Worm (Caenorhabditis elegans) whole organism, young adult: ENCODE measurements around the gene T28A11.25.

Experiments used
- B0019.2 ChIP-seq: fragments of 200-800 bp; sonication (Bioruptor generic); conservative IDR thresholded peaks from 2 replicates; pipeline ENCODE4 v1.3.6; 2022; ENCODE audit warnings: missing genetic modification reagents, missing genetic modification characterization, missing compliant biosample characterization
- B0336.3 ChIP-seq: fragments of 200-800 bp; sonication (Bioruptor generic); IDR thresholded peaks from 2 replicates; pipeline ENCODE4 v1.3.6; 2022; ENCODE audit warnings: missing genetic modification characterization, missing compliant biosample characterization
- C06A6.2 ChIP-seq: fragments of 200-800 bp; sonication (Bioruptor generic); conservative IDR thresholded peaks from 2 replicates; pipeline ENCODE4 v1.3.6; 2022; ENCODE audit warnings: missing genetic modification characterization, missing compliant biosample characterization
- F39B2.1 ChIP-seq: fragments of 200-800 bp; sonication (Bioruptor generic); IDR thresholded peaks from 2 replicates; pipeline ENCODE4 v1.3.6; 2022; ENCODE audit warnings: missing genetic modification reagents, missing genetic modification characterization, missing compliant biosample characterization
- F57A8.1 ChIP-seq: fragments of 200-800 bp; sonication (Bioruptor generic); optimal IDR thresholded peaks from 2 replicates; lab custom pipeline; 2018; ENCODE audit warnings: mild to moderate bottlenecking, missing genetic modification characterization, moderate library complexity, missing compliant biosample characterization
- T26A5.8 ChIP-seq: sonication (generic microtip); optimal IDR thresholded peaks from 2 replicates; lab custom pipeline; 2016; ENCODE audit warnings: missing genetic modification characterization, missing compliant biosample characterization
- Y53G8AR.9 ChIP-seq: fragments of 200-800 bp; sonication (Bioruptor generic); conservative IDR thresholded peaks from 2 replicates; pipeline ENCODE4 v1.3.6; 2022; ENCODE audit warnings: missing genetic modification reagents, missing genetic modification characterization, missing compliant biosample characterization
- Y56A3A.18 ChIP-seq: fragments of 200-800 bp; sonication (Bioruptor generic); IDR thresholded peaks from 2 replicates; pipeline ENCODE4 v1.3.6; 2022; ENCODE audit warnings: missing genetic modification reagents, missing genetic modification characterization, missing compliant biosample characterization
- Y67H2A.10 ChIP-seq: fragments of 200-800 bp; sonication (Bioruptor generic); conservative IDR thresholded peaks from 2 replicates; pipeline ENCODE4 v1.3.6; 2022; ENCODE audit warnings: missing genetic modification reagents, missing genetic modification characterization, missing compliant biosample characterization
- aptf-2 ChIP-seq: fragments of 200-800 bp; sonication (Bioruptor generic); conservative IDR thresholded peaks from 2 replicates; pipeline ENCODE4 v1.3.6; 2022; ENCODE audit warnings: missing genetic modification reagents, missing genetic modification characterization, missing compliant biosample characterization
- atf-7 ChIP-seq: sonication (generic microtip); optimal IDR thresholded peaks from 2 replicates; lab custom pipeline; 2017; ENCODE audit warnings: mild to moderate bottlenecking, missing genetic modification characterization, missing compliant biosample characterization
- attf-5 ChIP-seq: fragments of 200-800 bp; sonication (Bioruptor generic); optimal IDR thresholded peaks from 2 replicates; lab custom pipeline; 2018; ENCODE audit warnings: mild to moderate bottlenecking, missing genetic modification characterization, missing compliant biosample characterization
- ceh-100 ChIP-seq: fragments of 200-800 bp; sonication (Bioruptor generic); IDR thresholded peaks from 2 replicates; pipeline ENCODE4 v1.3.6; 2022; ENCODE audit warnings: missing genetic modification reagents, missing genetic modification characterization, missing compliant biosample characterization
- ceh-27 ChIP-seq: fragments of 200-800 bp; sonication (Bioruptor generic); optimal IDR thresholded peaks from 2 replicates; lab custom pipeline; 2018; ENCODE audit warnings: mild to moderate bottlenecking, missing genetic modification characterization, moderate library complexity, missing compliant biosample characterization
- ceh-79 ChIP-seq: sonication (generic microtip); optimal IDR thresholded peaks from 2 replicates; lab custom pipeline; 2017; ENCODE audit warnings: mild to moderate bottlenecking, missing genetic modification characterization, missing compliant biosample characterization
- dpff-1 ChIP-seq: sonication (generic microtip); optimal IDR thresholded peaks from 2 replicates; lab custom pipeline; 2017; ENCODE audit warnings: mild to moderate bottlenecking, missing genetic modification characterization, missing compliant biosample characterization
- efl-1 ChIP-seq: fragments of 150-350 bp; optimal IDR thresholded peaks from 2 replicates; lab custom pipeline; 2014; ENCODE audit warnings: missing biosample characterization, missing genetic modification reagents, missing genetic modification characterization
- egl-44 ChIP-seq: fragments of 200-800 bp; sonication (Bioruptor generic); IDR thresholded peaks from 2 replicates; pipeline ENCODE4 v1.3.6; 2022; ENCODE audit warnings: missing genetic modification reagents, missing genetic modification characterization, missing compliant biosample characterization
- egrh-3 ChIP-seq: fragments of 200-800 bp; sonication (Bioruptor generic); IDR thresholded peaks from 2 replicates; pipeline ENCODE4 v1.3.6; 2022; ENCODE audit warnings: missing genetic modification reagents, missing genetic modification characterization, missing compliant biosample characterization
- let-526 ChIP-seq: fragments of 200-800 bp; sonication (Bioruptor generic); IDR thresholded peaks from 2 replicates; pipeline ENCODE4 v1.3.6; 2022; ENCODE audit warnings: missing genetic modification reagents, missing genetic modification characterization, missing compliant biosample characterization
- lin-40 ChIP-seq: sonication (generic microtip); optimal IDR thresholded peaks from 2 replicates; lab custom pipeline; 2016; ENCODE audit warnings: missing genetic modification characterization, mild to moderate bottlenecking, missing compliant biosample characterization, missing genotype, missing genetic modification reagents
- madf-8 ChIP-seq: fragments of 200-800 bp; sonication (Bioruptor generic); conservative IDR thresholded peaks from 2 replicates; pipeline ENCODE4 v1.3.6; 2022; ENCODE audit warnings: missing genetic modification reagents, missing genetic modification characterization, missing compliant biosample characterization
- mel-28 ChIP-seq: sonication (generic microtip); optimal IDR thresholded peaks from 2 replicates; lab custom pipeline; 2016; ENCODE audit warnings: borderline replicate concordance, mild to moderate bottlenecking, missing genetic modification characterization, missing compliant biosample characterization
- nfya-1 ChIP-seq: sonication (generic microtip); optimal IDR thresholded peaks from 2 replicates; lab custom pipeline; 2017; ENCODE audit warnings: antibody characterized with exemption, missing compliant biosample characterization, missing genetic modification characterization, borderline replicate concordance; ENCODE audit not compliant: insufficient read depth
- nfya-2 ChIP-seq: fragments of 200-800 bp; sonication (Bioruptor generic); IDR thresholded peaks from 2 replicates; pipeline ENCODE4 v1.3.6; 2022; ENCODE audit warnings: missing genetic modification reagents, missing genetic modification characterization, missing compliant biosample characterization
- nhr-179 ChIP-seq: sonication (generic microtip); optimal IDR thresholded peaks from 2 replicates; lab custom pipeline; 2016; ENCODE audit warnings: mild to moderate bottlenecking, missing genetic modification characterization, missing compliant biosample characterization
- pha-4 ChIP-seq: fragments of 150-350 bp; sonication (generic microtip); optimal IDR thresholded peaks from 2 replicates; lab custom pipeline; 2014; ENCODE audit warnings: missing biosample characterization, missing genetic modification reagents, missing genetic modification characterization
- rcor-1 ChIP-seq: fragments of 200-800 bp; sonication (Bioruptor generic); IDR thresholded peaks from 2 replicates; pipeline ENCODE4 v1.3.6; 2022; ENCODE audit warnings: missing genetic modification reagents, missing genetic modification characterization, missing compliant biosample characterization
- rpc-1 ChIP-seq, 2 experiments: fragments of 150-350 bp in 1 of 2; sonication (generic microtip) in 1 of 2; optimal IDR thresholded peaks; 2 replicates each; lab custom pipeline; 2014 to 2018; ENCODE audit warnings: missing biosample characterization in 1 of 2, missing genetic modification characterization in 1 of 2, missing genetic modification reagents in 1 of 2, missing genotype in 1 of 2
- sea-2 ChIP-seq: fragments of 200-800 bp; sonication (Bioruptor generic); IDR thresholded peaks from 2 replicates; pipeline ENCODE4 v1.3.6; 2022; ENCODE audit warnings: missing genetic modification characterization, missing compliant biosample characterization
- tbp1 ChIP-seq: fragments of 200-800 bp; sonication (Bioruptor generic); optimal IDR thresholded peaks from 2 replicates; lab custom pipeline; 2018; ENCODE audit warnings: mild to moderate bottlenecking, missing genetic modification characterization, missing compliant biosample characterization
- tlf-1 ChIP-seq: fragments of 200-800 bp; sonication (Bioruptor generic); optimal IDR thresholded peaks from 2 replicates; lab custom pipeline; 2018; ENCODE audit warnings: mild to moderate bottlenecking, missing genetic modification characterization, missing compliant biosample characterization
- xnd-1 ChIP-seq: sonication (generic microtip); optimal IDR thresholded peaks from 2 replicates; lab custom pipeline; 2016; ENCODE audit warnings: missing genotype, missing genetic modification reagents, missing genetic modification characterization, missing compliant biosample characterization
- ztf-25 ChIP-seq: fragments of 200-800 bp; sonication (Bioruptor generic); IDR thresholded peaks from 2 replicates; pipeline ENCODE4 v1.3.6; 2022; ENCODE audit warnings: missing genetic modification reagents, missing genetic modification characterization, missing compliant biosample characterization
- ztf-26 ChIP-seq: sonication (generic microtip); optimal IDR thresholded peaks from 2 replicates; lab custom pipeline; 2017; ENCODE audit warnings: missing genetic modification characterization, missing compliant biosample characterization
- ztf-28 ChIP-seq: fragments of 200-800 bp; sonication (Bioruptor generic); IDR thresholded peaks from 2 replicates; pipeline ENCODE4 v1.3.6; 2022; ENCODE audit warnings: missing genetic modification reagents, missing genetic modification characterization, missing compliant biosample characterization

The T28A11.25 gene

DNA sequence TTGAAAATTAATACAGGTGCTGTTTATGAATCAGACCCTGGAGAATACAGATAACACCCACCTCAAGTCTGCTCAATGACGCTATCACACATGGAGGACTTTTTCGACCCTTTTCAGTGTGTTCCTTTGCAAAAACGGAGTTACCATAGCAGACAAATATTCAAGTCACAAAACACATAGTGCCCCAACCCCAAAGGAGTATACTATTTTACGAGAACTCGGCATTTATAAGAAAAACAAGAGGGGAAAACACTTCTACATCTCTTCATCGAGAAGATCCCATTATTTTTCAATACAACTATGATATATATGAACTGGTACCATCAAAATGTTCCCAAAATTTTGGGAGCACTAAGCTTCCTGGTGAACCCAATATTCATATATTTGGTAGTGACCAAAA lies 36.9 kb upstream of the T28A11.25 start, which contains the start of gene srj-7:
srj-7 (plus strand) TSS at position 301 of the 400 bp plus-strand sequence.
- TF ChIP-seq ztf-28 (no peak), aptf-2 (GFP tag; lab: Robert Waterston, UW) (no peak), Y56A3A.18 (no peak), C06A6.2 (GFP tag; lab: Robert Waterston, UW) (no peak), nfya-2 (GFP tag; lab: Robert Waterston, UW) (no peak), B0336.3 (GFP tag; lab: Robert Waterston, UW) (no peak)

DNA sequence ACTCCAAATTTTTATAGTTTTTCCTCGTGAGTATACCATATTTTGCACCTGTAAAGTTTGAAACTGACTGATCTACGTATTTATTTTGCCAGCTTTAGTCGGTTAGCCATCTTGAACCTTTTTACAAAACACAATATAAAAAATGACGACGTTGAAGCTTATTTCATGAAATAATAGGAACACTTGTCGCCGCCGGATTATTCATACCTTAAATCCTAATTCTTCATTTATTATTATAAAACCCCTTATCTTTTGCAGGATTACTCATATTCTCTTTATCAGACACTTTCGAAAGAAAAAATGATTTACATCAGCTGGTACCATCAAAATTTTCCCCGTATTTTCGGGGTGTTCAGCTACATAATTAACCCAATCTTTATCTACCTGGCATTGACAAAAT lies 34.1 kb upstream of the T28A11.25 start, which contains the start of gene srj-8:
srj-8 (plus strand) TSS at position 301 of the 400 bp plus-strand sequence.
- TF ChIP-seq ztf-26 (tag; lab: Kevin White, UChicago) (no peak), mel-28 (tag; lab: Kevin White, UChicago) (no peak), Y56A3A.18 (no peak), B0019.2 (GFP tag; lab: Robert Waterston, UW) (no peak), Y67H2A.10 (GFP tag; lab: Robert Waterston, UW) (no peak), rpc-1 (optimal IDR thresholded peaks at IDR 0.05; lab: Kevin White, UChicago) (no peak), rpc-1 (tag; optimal IDR thresholded peaks at IDR 0.05; lab: Kevin White, UChicago) (no peak), F57A8.1 (GFP tag; lab: Kevin White, UChicago) (no peak), T26A5.8 (tag; lab: Kevin White, UChicago) (no peak), ceh-100 (GFP tag; lab: Robert Waterston, UW) (no peak), efl-1 (GFP tag; lab: Kevin White, UChicago) (no peak), rcor-1 (GFP tag; lab: Robert Waterston, UW) (no peak), nfya-1 (no peak), lin-40 (tag; lab: Kevin White, UChicago) (no peak), egrh-3 (GFP tag; lab: Robert Waterston, UW) (no peak), F39B2.1 (GFP tag; lab: Robert Waterston, UW) (no peak)
- TF ChIP-seq, all 124 proteins: peak for 0

DNA sequence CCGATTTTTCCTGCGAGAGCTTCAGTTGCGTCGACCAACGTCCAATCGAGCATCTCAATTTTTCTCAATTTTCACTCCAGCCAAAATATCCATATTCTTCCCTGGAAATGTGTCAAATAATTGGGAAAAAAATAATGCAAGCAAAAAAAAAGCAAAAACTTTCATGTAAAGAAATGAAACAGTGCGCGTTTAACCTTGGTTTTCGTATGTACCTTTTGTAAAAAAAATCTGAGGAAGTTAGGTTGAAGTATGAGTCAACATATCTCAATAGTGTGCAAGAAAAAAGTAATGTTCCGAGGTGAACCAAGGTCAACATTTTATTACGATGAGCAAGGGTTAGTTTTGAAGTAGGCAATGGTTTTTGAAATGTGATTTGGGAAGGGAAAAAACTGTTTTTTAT lies 31.5 kb upstream of the T28A11.25 start, which contains the start of gene T28A11.13:
T28A11.13 (minus strand) TSS at position 101 of the 400 bp plus-strand sequence.
- no peak for TF ChIP-seq ceh-79
- TF ChIP-seq attf-5 (GFP tag; lab: Kevin White, UChicago): no peak
- no peak for TF ChIP-seq madf-8 (GFP tag; lab: Robert Waterston, UW)
- TF ChIP-seq tbp1 (GFP tag; lab: Kevin White, UChicago): no peak
- no peak for TF ChIP-seq xnd-1
- no peak for TF ChIP-seq rpc-1 (optimal IDR thresholded peaks at IDR 0.05; lab: Kevin White, UChicago)
- TF ChIP-seq rpc-1 (tag; optimal IDR thresholded peaks at IDR 0.05; lab: Kevin White, UChicago): no peak
- no peak for TF ChIP-seq atf-7 (tag; lab: Kevin White, UChicago)
- no peak for TF ChIP-seq aptf-2 (GFP tag; lab: Robert Waterston, UW)
- no peak for TF ChIP-seq nhr-179 (tag; lab: Kevin White, UChicago)
- TF ChIP-seq ztf-25 (GFP tag; lab: Robert Waterston, UW): no peak
- no peak for TF ChIP-seq sea-2 (GFP tag; lab: Robert Waterston, UW)

DNA sequence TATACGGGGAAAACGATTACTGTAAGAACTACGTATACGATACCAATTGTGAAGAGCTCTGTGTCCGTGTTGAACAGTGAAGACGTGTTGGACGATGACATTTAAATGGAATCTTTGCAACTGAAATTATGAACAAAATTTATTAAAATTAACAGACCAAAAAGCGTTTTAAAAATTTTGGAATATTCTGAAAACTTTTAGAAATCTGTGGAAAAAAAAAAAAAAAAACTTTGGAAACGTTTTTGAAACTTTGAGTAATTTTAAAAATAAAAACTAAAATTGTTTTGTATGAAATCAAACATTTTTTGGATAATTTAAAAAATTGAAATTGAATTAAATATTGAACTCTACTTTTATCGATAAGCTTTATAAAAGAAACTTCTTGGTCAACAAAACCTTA lies 25.6 kb upstream of the T28A11.25 start, which contains the start of gene srt-63:
srt-63 (minus strand) TSS at position 101 of the 400 bp plus-strand sequence.
- TF ChIP-seq pha-4 (tag; lab: Kevin White, UChicago) (no peak), F39B2.1 (GFP tag; lab: Robert Waterston, UW) (no peak), egl-44 (GFP tag; lab: Robert Waterston, UW) (no peak), tlf-1 (GFP tag; lab: Kevin White, UChicago) (no peak), Y53G8AR.9 (GFP tag; lab: Robert Waterston, UW) (no peak), xnd-1 (no peak), let-526 (GFP tag; lab: Robert Waterston, UW) (no peak), dpff-1 (tag; lab: Kevin White, UChicago) (no peak), C06A6.2 (GFP tag; lab: Robert Waterston, UW) (no peak), ceh-27 (GFP tag; lab: Kevin White, UChicago) (no peak), F57A8.1 (GFP tag; lab: Kevin White, UChicago) (no peak), ztf-25 (GFP tag; lab: Robert Waterston, UW) (no peak)
- TF ChIP-seq, all 124 proteins: peak for 0
